Worm (Caenorhabditis elegans) whole organism, L2 larva: ENCODE measurements around the gene F55C12.19.

ENCODE experiments used
- ceh-16 ChIP-seq: fragments of 150-350 bp; optimal IDR thresholded peaks from 2 replicates; lab custom pipeline; 2014; ENCODE audit warnings: missing biosample characterization, missing genetic modification characterization
- crh-2 ChIP-seq: sonication (generic microtip); optimal IDR thresholded peaks from 2 replicates; lab custom pipeline; 2017; ENCODE audit warnings: missing biosample characterization, missing genetic modification characterization
- egl-27 ChIP-seq: sonication (generic microtip); optimal IDR thresholded peaks from 3 replicates; lab custom pipeline; 2017; ENCODE audit warnings: missing biosample characterization, missing genetic modification reagents, missing genetic modification characterization
- nhr-10 ChIP-seq: sonication (generic microtip); optimal IDR thresholded peaks from 2 replicates; lab custom pipeline; 2017; ENCODE audit warnings: missing biosample characterization, missing genetic modification characterization
- nhr-11 ChIP-seq: fragments of 150-350 bp; optimal IDR thresholded peaks from 2 replicates; lab custom pipeline; 2014; ENCODE audit warnings: missing biosample characterization, missing genetic modification characterization
- nhr-129 ChIP-seq: fragments of 150-350 bp; optimal IDR thresholded peaks from 2 replicates; lab custom pipeline; 2014; ENCODE audit warnings: missing biosample characterization, missing genetic modification characterization
- nhr-21 ChIP-seq: fragments of 150-350 bp; optimal IDR thresholded peaks from 2 replicates; lab custom pipeline; 2014; ENCODE audit warnings: missing biosample characterization, missing genetic modification characterization
- nhr-23 ChIP-seq: fragments of 150-350 bp; optimal IDR thresholded peaks from 2 replicates; lab custom pipeline; 2014; ENCODE audit warnings: missing biosample characterization, missing genetic modification reagents, missing genetic modification characterization
- nhr-77 ChIP-seq: fragments of 150-350 bp; optimal IDR thresholded peaks from 2 replicates; lab custom pipeline; 2014; ENCODE audit warnings: missing biosample characterization, missing genetic modification characterization
- peb-1 ChIP-seq: fragments of 150-350 bp; optimal IDR thresholded peaks from 2 replicates; lab custom pipeline; 2014; ENCODE audit warnings: missing biosample characterization, missing genetic modification characterization
- skn-1 ChIP-seq: sonication (generic microtip); optimal IDR thresholded peaks from 2 replicates; lab custom pipeline; 2017; ENCODE audit warnings: missing biosample characterization, missing genetic modification characterization
- unc-39 ChIP-seq: fragments of 150-350 bp; optimal IDR thresholded peaks from 2 replicates; lab custom pipeline; 2014; ENCODE audit warnings: missing biosample characterization, missing genetic modification characterization
- unc-55 ChIP-seq: fragments of 150-350 bp; sonication (generic microtip); optimal IDR thresholded peaks from 3 replicates; lab custom pipeline; 2014; ENCODE audit warnings: missing biosample characterization, missing genetic modification reagents, missing genetic modification characterization
- unc-62 ChIP-seq: fragments of 150-350 bp; optimal IDR thresholded peaks from 2 replicates; lab custom pipeline; 2014; ENCODE audit warnings: missing biosample characterization, missing genetic modification reagents, missing genetic modification characterization

DNA sequence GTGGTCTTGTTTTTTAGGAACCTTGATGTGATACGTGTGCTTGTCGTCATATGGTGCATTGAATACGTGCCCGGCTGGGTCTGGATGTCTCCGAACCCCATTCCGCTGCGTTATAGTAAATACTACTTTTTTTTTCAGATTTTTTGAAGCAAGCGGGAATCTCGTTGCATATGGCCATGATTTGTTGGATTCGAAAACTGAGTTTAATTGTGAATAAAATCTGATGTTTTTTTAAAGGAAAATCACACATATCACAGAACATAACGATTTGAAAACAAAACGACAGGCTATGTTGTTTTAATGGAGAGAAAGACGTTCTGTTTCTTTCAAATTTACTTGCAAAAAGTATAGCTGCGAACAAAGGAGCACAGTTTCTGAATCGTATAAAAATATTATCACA lies 20.5 kb upstream of the F55C12.19 start, which contains the start of the genes ZK1248.17 and H41C03.3:
- TF ChIP-seq egl-27 (no peak), unc-39 (tag; lab: Kevin White, UChicago) (no peak), nhr-23 (tag; lab: Kevin White, UChicago) (no peak), nhr-77 (tag; lab: Kevin White, UChicago) (no peak), unc-62 (GFP tag; lab: Kevin White, UChicago) (no peak), skn-1 (no peak), crh-2 (tag; lab: Kevin White, UChicago) (no peak), nhr-11 (tag; lab: Kevin White, UChicago) (no peak), unc-55 (GFP tag; lab: Kevin White, UChicago) (no peak), nhr-10 (tag; lab: Kevin White, UChicago) (no peak), nhr-21 (tag; lab: Kevin White, UChicago) (no peak), peb-1 (tag; lab: Kevin White, UChicago) (no peak), nhr-129 (tag; lab: Kevin White, UChicago) (no peak), ceh-16 (no peak)
